Worm (Caenorhabditis elegans) whole organism, young adult: ENCODE data around the gene C55B6.1.

Experiments used
- B0019.2 ChIP-seq: fragments of 200-800 bp; sonication (Bioruptor generic); conservative IDR thresholded peaks from 2 replicates; pipeline ENCODE4 v1.3.6; 2022; ENCODE audit warnings: missing genetic modification reagents, missing genetic modification characterization, missing compliant biosample characterization
- B0261.1 ChIP-seq: sonication (generic microtip); optimal IDR thresholded peaks from 2 replicates; lab custom pipeline; 2016; ENCODE audit warnings: mild to moderate bottlenecking, missing genetic modification characterization, moderate library complexity, missing compliant biosample characterization
- B0336.3 ChIP-seq: fragments of 200-800 bp; sonication (Bioruptor generic); IDR thresholded peaks from 2 replicates; pipeline ENCODE4 v1.3.6; 2022; ENCODE audit warnings: missing genetic modification characterization, missing compliant biosample characterization
- F37B4.10 ChIP-seq: fragments of 200-800 bp; sonication (Bioruptor generic); IDR thresholded peaks from 2 replicates; pipeline ENCODE4 v1.3.6; 2022; ENCODE audit warnings: missing genetic modification characterization, missing compliant biosample characterization
- F39B2.1 ChIP-seq: fragments of 200-800 bp; sonication (Bioruptor generic); IDR thresholded peaks from 2 replicates; pipeline ENCODE4 v1.3.6; 2022; ENCODE audit warnings: missing genetic modification reagents, missing genetic modification characterization, missing compliant biosample characterization
- F49E8.2 ChIP-seq: sonication (generic microtip); optimal IDR thresholded peaks from 3 replicates; lab custom pipeline; 2017; ENCODE audit warnings: missing genetic modification characterization, mild to moderate bottlenecking, missing compliant biosample characterization, antibody characterized with exemption, moderate library complexity; ENCODE audit not compliant: insufficient read depth
- F57C9.4 ChIP-seq: sonication (generic microtip); optimal IDR thresholded peaks from 2 replicates; lab custom pipeline; 2017; ENCODE audit warnings: mild to moderate bottlenecking, missing genetic modification characterization, missing compliant biosample characterization
- K12H6.12 ChIP-seq: fragments of 200-800 bp; sonication (Bioruptor generic); optimal IDR thresholded peaks from 2 replicates; lab custom pipeline; 2018; ENCODE audit warnings: mild to moderate bottlenecking, missing genetic modification characterization, missing compliant biosample characterization
- Y53F4B.3 ChIP-seq: fragments of 200-800 bp; sonication (Bioruptor generic); IDR thresholded peaks from 2 replicates; pipeline ENCODE4 v1.3.6; 2022; ENCODE audit warnings: missing genetic modification reagents, missing genetic modification characterization, missing compliant biosample characterization
- Y67H2A.10 ChIP-seq: fragments of 200-800 bp; sonication (Bioruptor generic); conservative IDR thresholded peaks from 2 replicates; pipeline ENCODE4 v1.3.6; 2022; ENCODE audit warnings: missing genetic modification reagents, missing genetic modification characterization, missing compliant biosample characterization
- Y95B8A.8 ChIP-seq: fragments of 200-800 bp; sonication (Bioruptor generic); IDR thresholded peaks from 2 replicates; pipeline ENCODE4 v1.3.6; 2022; ENCODE audit warnings: missing genetic modification reagents, missing genetic modification characterization, missing compliant biosample characterization
- akir-1 ChIP-seq: fragments of 200-800 bp; sonication (Bioruptor generic); optimal IDR thresholded peaks from 2 replicates; lab custom pipeline; 2018; ENCODE audit warnings: mild to moderate bottlenecking, missing genetic modification characterization, moderate library complexity, missing compliant biosample characterization
- ama-1 ChIP-seq, 3 experiments: fragments of 150-350 bp in 1 of 3; sonication (generic microtip) in 2 of 3; optimal IDR thresholded peaks; 2 replicates each; lab custom pipeline; 2014 to 2018; ENCODE audit warnings: missing biosample characterization in 2 of 3, missing genetic modification characterization in 2 of 3, missing genetic modification reagents in 2 of 3
- athp-1 ChIP-seq: sonication (generic microtip); optimal IDR thresholded peaks from 2 replicates; lab custom pipeline; 2017; ENCODE audit warnings: mild to moderate bottlenecking, missing genetic modification characterization, missing compliant biosample characterization
- attf-5 ChIP-seq: fragments of 200-800 bp; sonication (Bioruptor generic); optimal IDR thresholded peaks from 2 replicates; lab custom pipeline; 2018; ENCODE audit warnings: mild to moderate bottlenecking, missing genetic modification characterization, missing compliant biosample characterization
- bed-2 ChIP-seq: fragments of 200-800 bp; sonication (Bioruptor generic); IDR thresholded peaks from 2 replicates; pipeline ENCODE4 v1.3.6; 2022; ENCODE audit warnings: missing genetic modification reagents, missing genetic modification characterization, missing compliant biosample characterization
- ccch-3 ChIP-seq: fragments of 200-800 bp; sonication (Bioruptor generic); optimal IDR thresholded peaks from 2 replicates; lab custom pipeline; 2018; ENCODE audit warnings: mild to moderate bottlenecking, missing genetic modification characterization, missing compliant biosample characterization
- cebp-2 ChIP-seq: fragments of 200-800 bp; sonication (Bioruptor generic); IDR thresholded peaks from 2 replicates; pipeline ENCODE4 v1.3.6; 2022; ENCODE audit warnings: missing genetic modification characterization, missing compliant biosample characterization
- ceh-100 ChIP-seq: fragments of 200-800 bp; sonication (Bioruptor generic); IDR thresholded peaks from 2 replicates; pipeline ENCODE4 v1.3.6; 2022; ENCODE audit warnings: missing genetic modification reagents, missing genetic modification characterization, missing compliant biosample characterization
- chd-7 ChIP-seq: sonication (generic microtip); optimal IDR thresholded peaks from 2 replicates; lab custom pipeline; 2016; ENCODE audit warnings: mild to moderate bottlenecking, missing genetic modification characterization, moderate library complexity, missing compliant biosample characterization
- dox-1 ChIP-seq: fragments of 200-800 bp; sonication (Bioruptor generic); IDR thresholded peaks from 2 replicates; pipeline ENCODE4 v1.3.6; 2022; ENCODE audit warnings: missing genetic modification reagents, missing genetic modification characterization, missing compliant biosample characterization
- dpff-1 ChIP-seq: sonication (generic microtip); optimal IDR thresholded peaks from 2 replicates; lab custom pipeline; 2017; ENCODE audit warnings: mild to moderate bottlenecking, missing genetic modification characterization, missing compliant biosample characterization
- dpl-1 ChIP-seq: fragments of 150-350 bp; optimal IDR thresholded peaks from 2 replicates; lab custom pipeline; 2014; ENCODE audit warnings: missing biosample characterization, missing genetic modification reagents, missing genetic modification characterization
- gei-17 ChIP-seq: fragments of 200-800 bp; sonication (Bioruptor generic); optimal IDR thresholded peaks from 2 replicates; lab custom pipeline; 2018; ENCODE audit warnings: mild to moderate bottlenecking, missing genetic modification characterization, missing compliant biosample characterization
- hmg-1.2 ChIP-seq: fragments of 200-800 bp; sonication (Bioruptor generic); IDR thresholded peaks from 2 replicates; pipeline ENCODE4 v1.3.6; 2022; ENCODE audit warnings: missing genetic modification reagents, missing genetic modification characterization, missing compliant biosample characterization
- let-526 ChIP-seq: fragments of 200-800 bp; sonication (Bioruptor generic); IDR thresholded peaks from 2 replicates; pipeline ENCODE4 v1.3.6; 2022; ENCODE audit warnings: missing genetic modification reagents, missing genetic modification characterization, missing compliant biosample characterization
- let-607 ChIP-seq, 2 experiments: fragments of 200-800 bp in 1 of 2; sonication (Bioruptor generic) in 1 of 2; sonication (generic microtip) in 1 of 2; optimal IDR thresholded peaks; 2 replicates each; lab custom pipeline; 2016 to 2018; ENCODE audit warnings: mild to moderate bottlenecking in 2 of 2, missing compliant biosample characterization in 2 of 2, missing genetic modification characterization in 2 of 2, moderate library complexity in 2 of 2, missing genotype in 1 of 2
- lsl-1 ChIP-seq: fragments of 200-800 bp; sonication (Bioruptor generic); optimal IDR thresholded peaks from 2 replicates; lab custom pipeline; 2018; ENCODE audit warnings: mild to moderate bottlenecking, missing genetic modification characterization, moderate library complexity, missing compliant biosample characterization
- madf-6 ChIP-seq: fragments of 200-800 bp; sonication (Bioruptor generic); IDR thresholded peaks from 2 replicates; pipeline ENCODE4 v1.3.6; 2022; ENCODE audit warnings: missing genetic modification reagents, missing genetic modification characterization, missing compliant biosample characterization
- madf-8 ChIP-seq: fragments of 200-800 bp; sonication (Bioruptor generic); conservative IDR thresholded peaks from 2 replicates; pipeline ENCODE4 v1.3.6; 2022; ENCODE audit warnings: missing genetic modification reagents, missing genetic modification characterization, missing compliant biosample characterization
- mcd-1 ChIP-seq: fragments of 200-800 bp; sonication (Bioruptor generic); IDR thresholded peaks from 2 replicates; pipeline ENCODE4 v1.3.6; 2022; ENCODE audit warnings: missing genetic modification reagents, missing genetic modification characterization, missing compliant biosample characterization
- mel-28 ChIP-seq: sonication (generic microtip); optimal IDR thresholded peaks from 2 replicates; lab custom pipeline; 2016; ENCODE audit warnings: borderline replicate concordance, mild to moderate bottlenecking, missing genetic modification characterization, missing compliant biosample characterization
- nhr-27 ChIP-seq: fragments of 200-800 bp; sonication (Bioruptor generic); optimal IDR thresholded peaks from 2 replicates; lab custom pipeline; 2018; ENCODE audit warnings: mild to moderate bottlenecking, missing genetic modification characterization, moderate library complexity, missing compliant biosample characterization
- nhr-80 ChIP-seq: sonication (generic microtip); optimal IDR thresholded peaks from 2 replicates; lab custom pipeline; 2016; ENCODE audit warnings: missing genetic modification characterization, missing compliant biosample characterization
- rcor-1 ChIP-seq: fragments of 200-800 bp; sonication (Bioruptor generic); IDR thresholded peaks from 2 replicates; pipeline ENCODE4 v1.3.6; 2022; ENCODE audit warnings: missing genetic modification reagents, missing genetic modification characterization, missing compliant biosample characterization
- sdz-38 ChIP-seq: sonication (generic microtip); optimal IDR thresholded peaks from 2 replicates; lab custom pipeline; 2016; ENCODE audit warnings: missing genotype, missing genetic modification characterization, missing compliant biosample characterization
- sea-2 ChIP-seq: fragments of 200-800 bp; sonication (Bioruptor generic); IDR thresholded peaks from 2 replicates; pipeline ENCODE4 v1.3.6; 2022; ENCODE audit warnings: missing genetic modification characterization, missing compliant biosample characterization
- snpc-4 ChIP-seq, 5 experiments: fragments of 150-350 bp in 1 of 5; sonication (generic microtip) in 4 of 5; optimal IDR thresholded peaks; 2 replicates each; lab custom pipeline; 2014 to 2018; ENCODE audit warnings: missing genetic modification characterization in 5 of 5, missing biosample characterization in 3 of 5, antibody characterized with exemption in 2 of 5, mild to moderate bottlenecking in 2 of 5, missing compliant biosample characterization in 2 of 5, missing genotype in 2 of 5, moderate library complexity in 2 of 5, missing genetic modification reagents in 1 of 5
- sptf-2 ChIP-seq: fragments of 200-800 bp; sonication (Bioruptor generic); optimal IDR thresholded peaks from 2 replicates; lab custom pipeline; 2018; ENCODE audit warnings: mild to moderate bottlenecking, missing genetic modification characterization, missing compliant biosample characterization
- tbp1 ChIP-seq: fragments of 200-800 bp; sonication (Bioruptor generic); optimal IDR thresholded peaks from 2 replicates; lab custom pipeline; 2018; ENCODE audit warnings: mild to moderate bottlenecking, missing genetic modification characterization, missing compliant biosample characterization
- xnd-1 ChIP-seq: sonication (generic microtip); optimal IDR thresholded peaks from 2 replicates; lab custom pipeline; 2016; ENCODE audit warnings: missing genotype, missing genetic modification reagents, missing genetic modification characterization, missing compliant biosample characterization
- ztf-18 ChIP-seq: sonication (generic microtip); optimal IDR thresholded peaks from 2 replicates; lab custom pipeline; 2016; ENCODE audit warnings: missing genotype, mild to moderate bottlenecking, missing genetic modification characterization, missing compliant biosample characterization
- ztf-28 ChIP-seq: fragments of 200-800 bp; sonication (Bioruptor generic); IDR thresholded peaks from 2 replicates; pipeline ENCODE4 v1.3.6; 2022; ENCODE audit warnings: missing genetic modification reagents, missing genetic modification characterization, missing compliant biosample characterization

The C55B6.1 gene

DNA sequence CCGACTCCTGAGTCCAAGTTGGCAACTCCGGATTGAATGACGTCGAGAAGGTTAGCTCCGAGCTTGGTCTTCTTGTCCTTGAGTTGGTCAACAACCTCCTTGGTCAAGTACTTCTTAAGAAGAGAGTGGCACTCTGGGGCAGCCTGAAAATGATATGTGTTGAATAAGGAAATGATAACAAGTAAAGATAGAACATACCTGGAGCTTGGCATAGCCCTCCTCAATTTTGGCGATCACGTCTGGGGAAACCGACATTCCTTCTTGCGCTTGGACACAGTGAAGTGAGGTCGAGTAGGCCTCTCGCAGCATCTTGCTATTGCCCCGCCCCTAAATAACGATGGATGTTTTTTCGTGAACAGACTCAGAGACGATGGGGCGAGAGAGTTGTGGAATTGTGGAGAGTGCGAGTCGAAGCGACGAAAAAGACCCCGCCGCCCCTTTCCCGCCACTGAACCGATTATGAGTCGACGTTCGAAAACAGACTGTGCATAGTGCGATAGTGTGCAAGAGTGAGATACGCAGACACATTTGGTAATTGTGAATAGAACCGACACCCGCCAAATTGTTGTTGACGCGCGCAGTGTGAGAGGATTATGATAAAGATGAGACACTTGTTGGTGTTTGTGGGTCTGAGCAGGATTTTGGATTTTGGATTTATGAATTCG lies 32.1 kb downstream of the C55B6.1 start (continued):
- TF ChIP-seq madf-6 (GFP tag; lab: Robert Waterston, UW), result peak; percentile 80
- TF ChIP-seq snpc-4 (GFP tag; optimal IDR thresholded peaks at IDR 0.05; lab: Kevin White, UChicago), result no peak
- peak in 1 of 4 experiments; percentile 2 for TF ChIP-seq snpc-4 (tag; optimal IDR thresholded peaks at IDR 0.05; lab: Kevin White, UChicago)
- TF ChIP-seq let-526 (GFP tag; lab: Robert Waterston, UW), result no peak
- no peak for TF ChIP-seq B0019.2 (GFP tag; lab: Robert Waterston, UW)
- TF ChIP-seq Y95B8A.8 (GFP tag; lab: Robert Waterston, UW), result no peak
- TF ChIP-seq ccch-3 (GFP tag; lab: Kevin White, UChicago), result no peak
- TF ChIP-seq sdz-38 (tag; lab: Kevin White, UChicago), result no peak
- no peak for TF ChIP-seq F49E8.2 (tag; lab: Kevin White, UChicago)
- no peak for TF ChIP-seq dpff-1 (tag; lab: Kevin White, UChicago)
- TF ChIP-seq K12H6.12, result peak; percentile 31
- TF ChIP-seq mcd-1 (GFP tag; lab: Robert Waterston, UW), result peak; percentile 44; the same call in 1 of the 2 replicates
- TF ChIP-seq gei-17 (GFP tag; lab: Kevin White, UChicago), result no peak
- 0 out of 2 replicates have a peak, but pooled peaks have one; percentile 6 for TF ChIP-seq ceh-100 (GFP tag; lab: Robert Waterston, UW)
- TF ChIP-seq attf-5 (GFP tag; lab: Kevin White, UChicago), result peak; percentile 36
- peak; percentile 43; the same call in 1 of the 2 replicates for TF ChIP-seq madf-8 (GFP tag; lab: Robert Waterston, UW)
- TF ChIP-seq tbp1 (GFP tag; lab: Kevin White, UChicago), result no peak
- TF ChIP-seq B0261.1, result no peak
- peak; percentile 49 for TF ChIP-seq chd-7
- no peak for TF ChIP-seq sptf-2 (GFP tag; lab: Kevin White, UChicago)
- peak; percentile 5 for TF ChIP-seq dpl-1 (GFP tag; lab: Kevin White, UChicago)
- no peak; the same call in 1 of the 2 replicates for TF ChIP-seq B0336.3 (GFP tag; lab: Robert Waterston, UW)
- no peak for TF ChIP-seq sea-2 (GFP tag; lab: Robert Waterston, UW)
- TF ChIP-seq F39B2.1 (GFP tag; lab: Robert Waterston, UW), result no peak
- no peak for TF ChIP-seq Y67H2A.10 (GFP tag; lab: Robert Waterston, UW)
- no peak for TF ChIP-seq athp-1
- peak; percentile 92 for TF ChIP-seq hmg-1.2 (GFP tag; lab: Robert Waterston, UW)
- no peak for TF ChIP-seq cebp-2 (GFP tag; lab: Robert Waterston, UW)
- TF ChIP-seq akir-1, result no peak
- no peak for TF ChIP-seq rcor-1 (GFP tag; lab: Robert Waterston, UW)
- TF ChIP-seq ztf-18 (tag; lab: Kevin White, UChicago), result no peak
- TF ChIP-seq ztf-28 (GFP tag; lab: Robert Waterston, UW), result 0 out of 2 replicates have a peak, but pooled peaks have one; percentile 45
- no peak for TF ChIP-seq bed-2 (GFP tag; lab: Robert Waterston, UW)
- TF ChIP-seq mel-28 (tag; lab: Kevin White, UChicago), result no peak
- peak; percentile 68 for TF ChIP-seq dox-1 (GFP tag; lab: Robert Waterston, UW)
- TF ChIP-seq xnd-1 (tag; lab: Kevin White, UChicago), result peak; percentile 40
- TF ChIP-seq let-607 (tag; optimal IDR thresholded peaks at IDR 0.05; lab: Kevin White, UChicago), result peak in 1 of 2 experiments; percentile 23
- no peak for TF ChIP-seq nhr-27 (tag; lab: Kevin White, UChicago)
- no peak for TF ChIP-seq F57C9.4 (tag; lab: Kevin White, UChicago)
- TF ChIP-seq F37B4.10 (GFP tag; lab: Robert Waterston, UW), result no peak
- no peak for TF ChIP-seq Y53F4B.3 (GFP tag; lab: Robert Waterston, UW)
- peak; percentile 83 for TF ChIP-seq ama-1 (optimal IDR thresholded peaks at IDR 0.05; lab: Kevin White, UChicago)
- no peak for TF ChIP-seq ama-1 (GFP tag; optimal IDR thresholded peaks at IDR 0.05; lab: Kevin White, UChicago)
- TF ChIP-seq nhr-80 (tag; lab: Kevin White, UChicago), result peak; percentile 59
- TF ChIP-seq lsl-1 (GFP tag; lab: Kevin White, UChicago), result no peak
